Worm (Caenorhabditis elegans) whole organism, midembryonic: ENCODE results near the gene K04C2.5.

Experiments used
- T22C8.4 ChIP-seq: fragments of 200-800 bp; sonication (Bioruptor generic); IDR thresholded peaks from 2 replicates; pipeline ENCODE4 v1.3.6; 2022; ENCODE audit warnings: missing genetic modification characterization, missing compliant biosample characterization
- klf-2 ChIP-seq: fragments of 200-800 bp; sonication (Bioruptor generic); conservative IDR thresholded peaks from 2 replicates; pipeline ENCODE4 v1.3.6; 2022; ENCODE audit warnings: missing genetic modification reagents, missing genetic modification characterization, missing compliant biosample characterization
- med-1 ChIP-seq: sonication (generic microtip); optimal IDR thresholded peaks from 2 replicates; lab custom pipeline; 2017; ENCODE audit warnings: missing genetic modification characterization, mild to moderate bottlenecking, missing compliant biosample characterization, antibody characterized with exemption, missing genetic modification reagents; ENCODE audit not compliant: insufficient read depth
- ref-1 ChIP-seq: fragments of 200-800 bp; sonication (Bioruptor generic); conservative IDR thresholded peaks from 2 replicates; pipeline ENCODE4 v1.3.6; 2022; ENCODE audit warnings: missing genetic modification reagents, missing genetic modification characterization, missing compliant biosample characterization
- tab-1 ChIP-seq: fragments of 200-800 bp; sonication (Bioruptor generic); IDR thresholded peaks from 2 replicates; pipeline ENCODE4 v1.3.6; 2022; ENCODE audit warnings: missing genetic modification characterization, missing compliant biosample characterization
- ztf-29 ChIP-seq: fragments of 200-800 bp; sonication (Bioruptor generic); IDR thresholded peaks from 2 replicates; pipeline ENCODE4 v1.3.6; 2022; ENCODE audit warnings: missing genetic modification reagents, missing genetic modification characterization, missing compliant biosample characterization

- no peak for TF ChIP-seq ztf-29
- no peak for TF ChIP-seq med-1 (GFP tag; lab: Kevin White, UChicago)
- no peak for TF ChIP-seq tab-1 (GFP tag; lab: Robert Waterston, UW)
- no peak for TF ChIP-seq T22C8.4 (GFP tag; lab: Robert Waterston, UW)
- no peak for TF ChIP-seq klf-2 (GFP tag; lab: Robert Waterston, UW)
- TF ChIP-seq ref-1: no peak
These were observed 14.9 kb upstream of the K04C2.5 start, which contains the start of gene T07E3.2 for ce11 chrIII:6906409-6906808.
